Worm (Caenorhabditis elegans): ENCODE results near the gene klp-18.

DNA sequence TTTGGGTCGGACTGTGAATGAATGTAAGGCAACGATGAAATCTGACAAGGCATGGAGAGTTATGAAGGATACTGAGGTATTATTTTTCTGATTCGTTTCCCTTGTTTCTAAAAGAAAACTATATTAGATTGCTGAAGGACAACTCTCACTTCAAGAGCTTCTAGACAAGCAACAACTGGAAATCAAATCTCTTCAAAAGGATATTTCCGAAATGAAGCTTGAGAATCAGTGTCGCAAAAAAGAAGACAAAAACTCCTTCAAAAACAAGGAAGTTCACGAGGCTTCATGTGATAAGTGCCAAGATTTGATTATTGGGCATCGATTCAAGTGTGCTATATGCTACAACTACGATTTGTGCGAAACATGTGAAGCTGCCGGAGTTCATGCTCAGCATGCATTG, 21.4 kb upstream of the klp-18 start:
- TF ChIP-seq dao-5 (tag; optimal IDR thresholded peaks at IDR 0.05) (no peak), him-1 (tag; optimal IDR thresholded peaks at IDR 0.05) (no peak)
